Fruit fly (Drosophila melanogaster) whole organism, prepupa: ENCODE results near the gene CG3408.

Experiments used
- Blimp-1 ChIP-seq: fragments of 200-800 bp; sonication (Bioruptor generic); optimal IDR thresholded peaks from 3 replicates; lab custom pipeline; 2017; ENCODE audit warnings: missing biosample characterization, missing genetic modification characterization, mild to moderate bottlenecking, moderate library complexity, missing genetic modification reagents
- CG10631 ChIP-seq: fragments of 200-800 bp; sonication (Bioruptor generic); optimal IDR thresholded peaks from 2 replicates; lab custom pipeline; 2016; ENCODE audit warnings: missing biosample characterization, missing genetic modification characterization
- CG10669 ChIP-seq: fragments of 200-800 bp; sonication (Bioruptor generic); optimal IDR thresholded peaks from 3 replicates; lab custom pipeline; 2018; ENCODE audit warnings: missing biosample characterization, mild to moderate bottlenecking, missing genetic modification characterization, moderate library complexity
- CG11294 ChIP-seq: fragments of 200-800 bp; sonication (Bioruptor generic); IDR thresholded peaks from 2 replicates; pipeline ENCODE4 v1.3.6; 2022; ENCODE audit warnings: missing biosample characterization, missing genetic modification characterization
- CG11762 ChIP-seq: fragments of 200-800 bp; sonication (Bioruptor generic); optimal IDR thresholded peaks from 3 replicates; lab custom pipeline; 2016; ENCODE audit warnings: missing biosample characterization, missing genetic modification characterization; ENCODE audit not compliant: insufficient read depth
- CG11902 ChIP-seq: fragments of 200-800 bp; sonication (Bioruptor generic); optimal IDR thresholded peaks from 3 replicates; lab custom pipeline; 2016; ENCODE audit warnings: missing biosample characterization, missing genetic modification characterization
- CG1621 ChIP-seq: fragments of 200-800 bp; sonication (Bioruptor generic); optimal IDR thresholded peaks from 3 replicates; lab custom pipeline; 2018; ENCODE audit warnings: missing biosample characterization, mild to moderate bottlenecking, missing genetic modification characterization
- CG16779 ChIP-seq: fragments of 200-800 bp; sonication (Bioruptor generic); optimal IDR thresholded peaks from 3 replicates; lab custom pipeline; 2017; ENCODE audit warnings: missing biosample characterization, mild to moderate bottlenecking, missing genetic modification characterization
- CG3032 ChIP-seq: fragments of 200-800 bp; optimal IDR thresholded peaks from 2 replicates; lab custom pipeline; 2019; ENCODE audit warnings: missing biosample characterization, mild to moderate bottlenecking, missing genetic modification characterization, moderate library complexity
- CG32006 ChIP-seq: fragments of 200-800 bp; sonication (Bioruptor generic); optimal IDR thresholded peaks from 3 replicates; lab custom pipeline; 2017; ENCODE audit warnings: missing biosample characterization, mild to moderate bottlenecking, missing genetic modification characterization
- CG34406 ChIP-seq: fragments of 200-800 bp; sonication (Bioruptor generic); optimal IDR thresholded peaks from 3 replicates; lab custom pipeline; 2016; ENCODE audit warnings: missing biosample characterization, missing genetic modification characterization
- CG3919 ChIP-seq: fragments of 200-800 bp; sonication (Bioruptor generic); optimal IDR thresholded peaks from 3 replicates; lab custom pipeline; 2016; ENCODE audit warnings: missing biosample characterization, missing genetic modification characterization
- CG4318 ChIP-seq: fragments of 200-800 bp; sonication (Bioruptor generic); optimal IDR thresholded peaks from 3 replicates; lab custom pipeline; 2017; ENCODE audit warnings: missing biosample characterization, mild to moderate bottlenecking, missing genetic modification characterization
- CG6163 ChIP-seq: fragments of 200-800 bp; sonication (Bioruptor generic); IDR thresholded peaks from 3 replicates; pipeline ENCODE4 v1.3.6; 2022; ENCODE audit warnings: missing biosample characterization, missing genetic modification characterization
- CG6276 ChIP-seq: fragments of 200-800 bp; sonication (Bioruptor generic); optimal IDR thresholded peaks from 2 replicates; lab custom pipeline; 2017; ENCODE audit warnings: missing biosample characterization, mild to moderate bottlenecking, missing genetic modification characterization
- CG6792 ChIP-seq: fragments of 200-800 bp; sonication (Bioruptor generic); optimal IDR thresholded peaks from 3 replicates; lab custom pipeline; 2016; ENCODE audit warnings: missing biosample characterization, missing genetic modification characterization
- CG6808 ChIP-seq: fragments of 200-800 bp; sonication (Bioruptor generic); optimal IDR thresholded peaks from 3 replicates; lab custom pipeline; 2017; ENCODE audit warnings: missing biosample characterization, missing genetic modification characterization, mild to moderate bottlenecking, moderate library complexity, missing genetic modification reagents
- CG6854 ChIP-seq: fragments of 200-800 bp; sonication (Bioruptor generic); optimal IDR thresholded peaks from 2 replicates; lab custom pipeline; 2017; ENCODE audit warnings: missing biosample characterization, mild to moderate bottlenecking, missing genetic modification characterization
- CG7368 ChIP-seq: fragments of 200-800 bp; sonication (Bioruptor generic); optimal IDR thresholded peaks from 3 replicates; lab custom pipeline; 2016; ENCODE audit warnings: missing biosample characterization, missing genetic modification characterization
- CG8632 ChIP-seq: fragments of 200-800 bp; sonication (Bioruptor generic); optimal IDR thresholded peaks from 3 replicates; lab custom pipeline; 2016; ENCODE audit warnings: missing biosample characterization, missing genetic modification characterization
- CG9139 ChIP-seq: fragments of 200-800 bp; sonication (Bioruptor generic); optimal IDR thresholded peaks from 3 replicates; lab custom pipeline; 2017; ENCODE audit warnings: missing biosample characterization, mild to moderate bottlenecking, missing genetic modification characterization
- Eip78C ChIP-seq: fragments of 200-800 bp; sonication (Bioruptor generic); peaks from one replicate; lab custom pipeline; 2016; ENCODE audit warnings: missing biosample characterization, missing genetic modification characterization
- Eip93F ChIP-seq: fragments of 200-800 bp; sonication (Bioruptor generic); optimal IDR thresholded peaks from 2 replicates; lab custom pipeline; 2016; ENCODE audit warnings: missing biosample characterization, mild to moderate bottlenecking, missing genetic modification characterization
- Ets96B ChIP-seq: fragments of 200-800 bp; optimal IDR thresholded peaks from 2 replicates; lab custom pipeline; 2019; ENCODE audit warnings: missing biosample characterization, mild to moderate bottlenecking, missing genetic modification characterization, moderate library complexity
- Hr39 ChIP-seq: fragments of 200-800 bp; sonication (Bioruptor generic); optimal IDR thresholded peaks from 2 replicates; lab custom pipeline; 2016; ENCODE audit warnings: missing biosample characterization, missing genetic modification characterization
- Hr4 ChIP-seq: fragments of 200-800 bp; sonication (Bioruptor generic); optimal IDR thresholded peaks from 3 replicates; lab custom pipeline; 2016; ENCODE audit warnings: missing biosample characterization, missing genetic modification characterization
- Lpt ChIP-seq: fragments of 200-800 bp; sonication (Bioruptor generic); optimal IDR thresholded peaks from 3 replicates; lab custom pipeline; 2016; ENCODE audit warnings: missing biosample characterization, missing genetic modification characterization
- Met ChIP-seq: fragments of 200-800 bp; sonication (Bioruptor generic); optimal IDR thresholded peaks from 3 replicates; lab custom pipeline; 2016; ENCODE audit warnings: missing biosample characterization, missing genetic modification characterization
- OdsH ChIP-seq: fragments of 200-800 bp; sonication (Bioruptor generic); optimal IDR thresholded peaks from 3 replicates; lab custom pipeline; 2016; ENCODE audit warnings: missing biosample characterization, missing genetic modification characterization
- Smox ChIP-seq: fragments of 200-800 bp; sonication (Bioruptor generic); optimal IDR thresholded peaks from 3 replicates; lab custom pipeline; 2016; ENCODE audit warnings: missing biosample characterization, missing genetic modification characterization
- Sox14 ChIP-seq: fragments of 200-800 bp; sonication (Bioruptor generic); optimal IDR thresholded peaks from 3 replicates; lab custom pipeline; 2016; ENCODE audit warnings: missing biosample characterization, missing genetic modification characterization
- Sox15 ChIP-seq: fragments of 200-800 bp; sonication (Bioruptor generic); optimal IDR thresholded peaks from 3 replicates; lab custom pipeline; 2016; ENCODE audit warnings: missing biosample characterization, missing genetic modification characterization
- achi ChIP-seq: fragments of 200-800 bp; sonication (Bioruptor generic); optimal IDR thresholded peaks from 3 replicates; lab custom pipeline; 2016; ENCODE audit warnings: missing biosample characterization, missing genetic modification characterization
- acj6 ChIP-seq: fragments of 200-800 bp; sonication (Bioruptor generic); optimal IDR thresholded peaks from 3 replicates; lab custom pipeline; 2016; ENCODE audit warnings: missing biosample characterization, missing genetic modification characterization
- dac ChIP-seq: fragments of 200-800 bp; sonication (Bioruptor generic); optimal IDR thresholded peaks from 2 replicates; lab custom pipeline; 2017; ENCODE audit warnings: missing biosample characterization, mild to moderate bottlenecking, missing genetic modification characterization
- dsx ChIP-seq: fragments of 200-800 bp; optimal IDR thresholded peaks from 3 replicates; lab custom pipeline; 2019; ENCODE audit warnings: missing biosample characterization, mild to moderate bottlenecking, missing genetic modification characterization, moderate library complexity; ENCODE audit not compliant: poor library complexity, severe bottlenecking
- eg ChIP-seq: fragments of 200-800 bp; sonication (Bioruptor generic); IDR thresholded peaks from 3 replicates; pipeline ENCODE4 v1.3.6; 2022; ENCODE audit warnings: missing biosample characterization, missing genetic modification characterization
- esn ChIP-seq: fragments of 200-800 bp; sonication (Bioruptor generic); optimal IDR thresholded peaks from 2 replicates; lab custom pipeline; 2016; ENCODE audit warnings: missing biosample characterization, mild to moderate bottlenecking, missing genetic modification characterization, moderate library complexity
- fd85E ChIP-seq: fragments of 200-800 bp; sonication (Bioruptor generic); optimal IDR thresholded peaks from 3 replicates; lab custom pipeline; 2016; ENCODE audit warnings: missing biosample characterization, missing genetic modification characterization
- fkh ChIP-seq: fragments of 200-800 bp; sonication (Bioruptor generic); optimal IDR thresholded peaks from 3 replicates; lab custom pipeline; 2017; ENCODE audit warnings: missing biosample characterization, mild to moderate bottlenecking, missing genetic modification characterization, moderate library complexity
- lz ChIP-seq: fragments of 200-800 bp; sonication (Bioruptor generic); optimal IDR thresholded peaks from 3 replicates; lab custom pipeline; 2016; ENCODE audit warnings: missing biosample characterization, missing genetic modification characterization
- salr ChIP-seq, 2 experiments: fragments of 200-800 bp; sonication (Bioruptor generic); optimal IDR thresholded peaks; 3 replicates each; lab custom pipeline; 2016 to 2018; ENCODE audit warnings: missing biosample characterization in 2 of 2, missing genetic modification characterization in 2 of 2, mild to moderate bottlenecking in 1 of 2
- ss ChIP-seq, 2 experiments: fragments of 200-800 bp; sonication (Bioruptor generic); optimal IDR thresholded peaks; 2 replicates in 1 of 2; 3 replicates in 1 of 2; lab custom pipeline; 2017 to 2018; ENCODE audit warnings: mild to moderate bottlenecking in 2 of 2, missing biosample characterization in 2 of 2, missing genetic modification characterization in 2 of 2, moderate library complexity in 1 of 2
- svp ChIP-seq: fragments of 200-800 bp; sonication (Bioruptor generic); peaks from one replicate; lab custom pipeline; 2016; ENCODE audit warnings: missing biosample characterization, missing genetic modification characterization
- vri ChIP-seq: fragments of 200-800 bp; sonication (Bioruptor generic); optimal IDR thresholded peaks from 3 replicates; lab custom pipeline; 2016; ENCODE audit warnings: missing biosample characterization, mild to moderate bottlenecking, missing genetic modification characterization

The CG3408 gene

DNA sequence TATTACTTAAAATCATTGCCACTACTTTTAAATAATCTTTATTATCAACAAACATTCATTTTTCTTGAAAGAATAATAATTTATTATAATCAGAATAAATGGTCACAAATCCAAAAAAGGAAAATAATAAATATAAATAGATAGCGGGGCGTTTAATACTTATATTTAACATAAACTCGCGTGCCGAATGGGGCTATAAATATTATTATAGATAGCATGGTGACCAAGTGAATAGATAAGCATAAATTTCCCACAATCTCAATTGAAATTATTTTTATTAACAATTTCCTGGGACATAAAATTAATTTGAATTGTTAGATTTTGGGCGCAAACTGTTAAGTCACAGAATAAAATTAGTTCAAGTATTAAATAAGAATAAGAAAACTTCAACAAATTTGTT, 3.0 kb downstream of the CG3408 start:
- TF ChIP-seq CG1621 (tag; lab: Kevin White, UChicago): no peak
- TF ChIP-seq lz (GFP tag; lab: Kevin White, UChicago): no peak
- TF ChIP-seq Eip93F (GFP tag; lab: Kevin White, UChicago): no peak
- no peak for TF ChIP-seq dac (GFP tag; lab: Kevin White, UChicago)
- no peak for TF ChIP-seq CG10669
- no peak for TF ChIP-seq CG11762 (GFP tag; lab: Kevin White, UChicago)
- no peak for TF ChIP-seq OdsH (GFP tag; lab: Kevin White, UChicago)
- TF ChIP-seq CG3032: no peak
- TF ChIP-seq Blimp-1 (GFP tag; lab: Kevin White, UChicago): no peak
- no peak for TF ChIP-seq Sox15 (GFP tag; lab: Kevin White, UChicago)
- no peak for TF ChIP-seq CG9139 (GFP tag; lab: Kevin White, UChicago)
- no peak for TF ChIP-seq Sox14 (GFP tag; lab: Kevin White, UChicago)
- TF ChIP-seq Smox: no peak
- TF ChIP-seq eg: no peak
- no peak for TF ChIP-seq salr (GFP tag; optimal IDR thresholded peaks at IDR 0.05; lab: Kevin White, UChicago)
- no peak for TF ChIP-seq Met
- TF ChIP-seq esn (GFP tag; lab: Kevin White, UChicago): no peak
- TF ChIP-seq, all 60 proteins: peak for 0

dm6 chr3L:9505713-9506062, 3.7 kb downstream of the CG3408 start:
- peak; percentile 54 for TF ChIP-seq vri (GFP tag; lab: Kevin White, UChicago)
- TF ChIP-seq CG16779 (tag; lab: Kevin White, UChicago): no peak
- peak; percentile 48 for TF ChIP-seq CG1621 (tag; lab: Kevin White, UChicago)

dm6 chr3L:9505007-9505712, 4.2 kb downstream of the CG3408 start, which contains the start of gene path:
path (minus strand) TSS chr3L:9505328.
- TF ChIP-seq CG10631 (GFP tag; lab: Kevin White, UChicago) (no peak), Hr4 (peak; percentile 12), esn (GFP tag; lab: Kevin White, UChicago) (peak; percentile 45), dsx (peak; percentile 3), CG1621 (tag; lab: Kevin White, UChicago) (no peak), CG34406 (GFP tag; lab: Kevin White, UChicago) (peak; percentile 7), CG6854 (peak; percentile 30), fkh (peak; percentile 17), CG3919 (GFP tag; lab: Kevin White, UChicago) (peak; percentile 32), CG32006 (GFP tag; lab: Kevin White, UChicago) (peak; percentile 52), Hr39 (no peak), Lpt (no peak), Met (no peak), CG9139 (GFP tag; lab: Kevin White, UChicago) (peak; percentile 27), svp (GFP tag; lab: Kevin White, UChicago) (peak; percentile 77), acj6 (peak; percentile 9), CG11294 (no peak), Eip93F (GFP tag; lab: Kevin White, UChicago) (no peak), Ets96B (tag; lab: Kevin White, UChicago) (peak; percentile 59), CG8632 (peak; percentile 38), CG3032 (peak; percentile 62), fd85E (no peak), Sox15 (GFP tag; lab: Kevin White, UChicago) (no peak), CG10669 (peak; percentile 6), lz (GFP tag; lab: Kevin White, UChicago) (no peak), CG6808 (GFP tag; lab: Kevin White, UChicago) (peak; percentile 19), CG11902 (GFP tag; lab: Kevin White, UChicago) (no peak), Eip78C (peak; percentile 78), ss (GFP tag; optimal IDR thresholded peaks at IDR 0.05; lab: Kevin White, UChicago) (peak; percentile 4 to 9), vri (GFP tag; lab: Kevin White, UChicago) (peak; percentile 53), achi (GFP tag; lab: Kevin White, UChicago) (peak; percentile 16), OdsH (GFP tag; lab: Kevin White, UChicago) (no peak), CG4318 (GFP tag; lab: Kevin White, UChicago) (no peak), CG7368 (no peak), Blimp-1 (GFP tag; lab: Kevin White, UChicago) (no peak), CG6792 (GFP tag; lab: Kevin White, UChicago) (no peak), CG6163 (GFP tag; lab: Robert Waterston, UW) (no peak), CG6276 (GFP tag; lab: Kevin White, UChicago) (peak; percentile 40)
